Fruit fly (Drosophila melanogaster): ENCODE measurements around the gene Ilp3.
A peak's percentile ranks its signal among the peaks of the same experiment; 100 is the strongest.

Ilp3 gene

dm6 chr3L:9836524-9837047 is 34.7 kb upstream of the Ilp3 start, which contains the start of gene I-2 (continued):
- TF ChIP-seq jigr1 (GFP tag; IDR thresholded peaks at IDR 0.05) (peak; percentile 30; the same call in 1 of the 3 replicates), CG15601 (tag; optimal IDR thresholded peaks at IDR 0.05) (peak; percentile 44), CG14710 (tag; optimal IDR thresholded peaks at IDR 0.05) (peak; percentile 59), CG7963 (GFP tag; IDR thresholded peaks at IDR 0.05; ENCODE audit: partially characterized antibody) (peak; percentile 52; the same call in 2 of the 3 replicates), Doc3 (GFP tag; IDR thresholded peaks at IDR 0.05; ENCODE audit: partially characterized antibody) (peak; percentile 80), zen2 (GFP tag; IDR thresholded peaks at IDR 0.05; ENCODE audit: partially characterized antibody) (peak; percentile 67; the same call in 1 of the 3 replicates), Myb (GFP tag; optimal IDR thresholded peaks at IDR 0.05) (peak; percentile 49), bbx (GFP tag; IDR thresholded peaks at IDR 0.05; ENCODE audit: partially characterized antibody) (peak; percentile 86), CG7786 (GFP tag; optimal IDR thresholded peaks at IDR 0.05) (no peak), Sry-β (GFP tag; optimal IDR thresholded peaks at IDR 0.05) (peak; percentile 1), Opbp (GFP tag; IDR thresholded peaks at IDR 0.05; ENCODE audit: partially characterized antibody) (peak; percentile 84), CG6813 (GFP tag; optimal IDR thresholded peaks at IDR 0.05) (no peak), CG17568 (GFP tag; optimal IDR thresholded peaks at IDR 0.05) (no peak), CG34224 (GFP tag; IDR thresholded peaks at IDR 0.05; ENCODE audit: partially characterized antibody) (peak; percentile 82), CG9215 (GFP tag; IDR thresholded peaks at IDR 0.05) (no peak), Hsf (GFP tag; optimal IDR thresholded peaks at IDR 0.05) (peak; percentile 39), Scr (GFP tag; IDR thresholded peaks at IDR 0.05; ENCODE audit: partially characterized antibody) (peak; percentile 86), CG34376 (GFP tag; optimal IDR thresholded peaks at IDR 0.05) (no peak), ash1 (GFP tag; optimal IDR thresholded peaks at IDR 0.05) (no peak), CG34422 (GFP tag; IDR thresholded peaks at IDR 0.05) (peak; percentile 40; the same call in 1 of the 3 replicates), zfh1 (GFP tag; IDR thresholded peaks at IDR 0.05) (no peak), Rfx (GFP tag; IDR thresholded peaks at IDR 0.05) (peak; percentile 32; the same call in 1 of the 2 replicates), Sox102F (GFP tag; optimal IDR thresholded peaks at IDR 0.05) (no peak), Xbp1 (GFP tag; optimal IDR thresholded peaks at IDR 0.05) (peak; percentile 34), Gug (GFP tag; IDR thresholded peaks at IDR 0.05) (no peak), CG15514 (GFP tag; optimal IDR thresholded peaks at IDR 0.05) (peak; percentile 60), CG17186 (GFP tag; optimal IDR thresholded peaks at IDR 0.05) (peak; percentile 90), CG8924 (tag; optimal IDR thresholded peaks at IDR 0.05) (peak; percentile 10), peb (GFP tag; IDR thresholded peaks at IDR 0.05) (no peak), CG16815 (GFP tag; optimal IDR thresholded peaks at IDR 0.05) (no peak), CG3995 (GFP tag; optimal IDR thresholded peaks at IDR 0.05) (peak; percentile 64), CoRest (tag; optimal IDR thresholded peaks at IDR 0.05) (peak; percentile 34), Chrac-16 (GFP tag; optimal IDR thresholded peaks at IDR 0.05) (peak; percentile 12), CG31224 (GFP tag; IDR thresholded peaks at IDR 0.05) (no peak), MESR4 (GFP tag; optimal IDR thresholded peaks at IDR 0.05) (peak; percentile 48), vnd (GFP tag; IDR thresholded peaks at IDR 0.05; ENCODE audit: partially characterized antibody) (peak; percentile 73), Asciz (GFP tag; optimal IDR thresholded peaks at IDR 0.05) (no peak), Dref (GFP tag; IDR thresholded peaks at IDR 0.05) (peak; percentile 92), NC2β (GFP tag; optimal IDR thresholded peaks at IDR 0.05) (peak; percentile 8), gcm (GFP tag; optimal IDR thresholded peaks at IDR 0.05) (no peak), Med (GFP tag) (no peak), Bgb (GFP tag; IDR thresholded peaks at IDR 0.05; ENCODE audit: partially characterized antibody) (peak; percentile 91), CG12391 (tag; optimal IDR thresholded peaks at IDR 0.05) (peak; percentile 41), CG9876 (GFP tag; optimal IDR thresholded peaks at IDR 0.05) (no peak), amos (GFP tag; IDR thresholded peaks at IDR 0.05; ENCODE audit: partially characterized antibody) (peak; percentile 85), gfzf (GFP tag; optimal IDR thresholded peaks at IDR 0.05) (peak; percentile 51), ato (GFP tag; IDR thresholded peaks at IDR 0.05; ENCODE audit: partially characterized antibody) (peak; percentile 73), E2f2 (GFP tag; IDR thresholded peaks at IDR 0.05) (peak; percentile 45; the same call in 1 of the 2 replicates)
